Fruit fly (Drosophila melanogaster) whole organism, embryonic: ENCODE results near the gene CG33203.

Source experiments
- CG13424 ChIP-seq: fragments of 200-800 bp; sonication (Bioruptor generic); optimal IDR thresholded peaks from 2 replicates; lab custom pipeline; 2019; ENCODE audit warnings: missing biosample characterization, mild to moderate bottlenecking, missing genetic modification characterization, moderate library complexity
- CG16779 ChIP-seq: fragments of 200-800 bp; sonication (Bioruptor generic); IDR thresholded peaks from 2 replicates; pipeline ENCODE4 v1.3.6; 2022; ENCODE audit warnings: missing biosample characterization, missing genetic modification characterization
- CG17361 ChIP-seq: fragments of 200-800 bp; sonication (Bioruptor generic); IDR thresholded peaks from 3 replicates; pipeline ENCODE4 v1.3.6; 2022; ENCODE audit warnings: missing biosample characterization, missing genetic modification characterization
- CG34422 ChIP-seq: fragments of 200-800 bp; sonication (Bioruptor generic); IDR thresholded peaks from 3 replicates; pipeline ENCODE4 v1.3.6; 2022; ENCODE audit warnings: missing biosample characterization, missing genetic modification characterization
- CG43689 ChIP-seq: fragments of 200-800 bp; sonication (Bioruptor generic); IDR thresholded peaks from 2 replicates; pipeline ENCODE4 v1.3.6; 2022; ENCODE audit warnings: missing biosample characterization, missing genetic modification characterization
- CG6254 ChIP-seq: fragments of 200-800 bp; sonication (Bioruptor generic); optimal IDR thresholded peaks from 3 replicates; lab custom pipeline; 2017; ENCODE audit warnings: mild to moderate bottlenecking, missing biosample characterization, missing genetic modification reagents, missing genetic modification characterization
- Camta ChIP-seq: fragments of 200-800 bp; sonication (Bioruptor generic); optimal IDR thresholded peaks from 2 replicates; lab custom pipeline; 2016; ENCODE audit warnings: missing biosample characterization, missing genetic modification characterization
- MTF-1 ChIP-seq: fragments of 200-800 bp; sonication (Bioruptor generic); optimal IDR thresholded peaks from 2 replicates; lab custom pipeline; 2018; ENCODE audit warnings: missing biosample characterization, mild to moderate bottlenecking, missing genetic modification characterization, borderline replicate concordance
- Rfx ChIP-seq: fragments of 200-800 bp; sonication (Bioruptor generic); IDR thresholded peaks from 2 replicates; pipeline ENCODE4 v1.3.6; 2022; ENCODE audit warnings: missing biosample characterization, missing genetic modification characterization
- crol ChIP-seq: fragments of 200-800 bp; sonication (Bioruptor generic); IDR thresholded peaks from 2 replicates; pipeline ENCODE4 v1.3.6; 2022; ENCODE audit warnings: missing biosample characterization, missing genetic modification characterization
- klu ChIP-seq: fragments of 200-800 bp; sonication (Bioruptor generic); IDR thresholded peaks from 2 replicates; pipeline ENCODE4 v1.3.6; 2022; ENCODE audit warnings: missing biosample characterization, missing genetic modification characterization
- otp ChIP-seq: fragments of 200-800 bp; sonication (Bioruptor generic); IDR thresholded peaks from 3 replicates; pipeline ENCODE4, ENCODE4 v1.3.6; 2022; ENCODE audit warnings: missing biosample characterization, missing genetic modification characterization
- run ChIP-seq: fragments of 200-800 bp; sonication (Bioruptor generic); optimal IDR thresholded peaks from 3 replicates; lab custom pipeline; 2018; ENCODE audit warnings: missing biosample characterization, mild to moderate bottlenecking, missing genetic modification characterization
- vvl ChIP-seq: fragments of 200-800 bp; sonication (Bioruptor generic); IDR thresholded peaks from 2 replicates; pipeline ENCODE4 v1.3.6; 2022; ENCODE audit warnings: missing biosample characterization, missing genetic modification characterization

DNA sequence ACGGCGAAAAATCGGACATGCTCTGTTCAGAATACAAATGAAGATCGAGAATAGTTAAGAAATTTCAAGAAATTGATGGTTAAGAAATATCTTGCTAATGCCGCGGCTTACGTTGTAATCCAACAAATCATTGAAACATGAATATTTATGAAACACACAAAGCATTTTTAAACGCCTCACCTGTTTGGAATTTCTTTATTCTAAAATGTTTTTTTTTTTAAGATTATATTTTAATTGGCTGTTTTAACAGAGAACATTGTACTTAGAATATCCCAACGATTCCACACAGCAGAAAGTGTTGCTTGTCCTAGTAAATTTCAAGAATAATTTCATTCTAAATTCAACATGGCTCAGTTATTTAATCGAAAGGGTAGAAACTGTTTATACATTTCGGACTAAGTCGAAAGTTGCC is 35.5 kb downstream of the CG33203 start:
- TF ChIP-seq CG17361 (GFP tag; lab: Robert Waterston, UW) (peak; percentile 59; the same call in 2 of the 3 replicates), Camta (no peak), klu (GFP tag; lab: Robert Waterston, UW) (no peak), CG16779 (GFP tag; lab: Robert Waterston, UW) (no peak), crol (no peak), run (no peak), CG43689 (GFP tag; lab: Robert Waterston, UW) (no peak), vvl (GFP tag; lab: Robert Waterston, UW) (no peak), CG13424 (tag; lab: Kevin White, UChicago) (no peak), CG34422 (no peak), MTF-1 (GFP tag; lab: Kevin White, UChicago) (no peak), otp (no peak), Rfx (GFP tag; lab: Robert Waterston, UW) (no peak), CG6254 (GFP tag; lab: Kevin White, UChicago) (no peak)
